Fruit fly (Drosophila melanogaster) whole organism, prepupa: ENCODE data around the gene Tpc1.

ENCODE experiments used
- Blimp-1 ChIP-seq: fragments of 200-800 bp; sonication (Bioruptor generic); optimal IDR thresholded peaks from 3 replicates; lab custom pipeline; 2017; ENCODE audit warnings: missing biosample characterization, missing genetic modification characterization, mild to moderate bottlenecking, moderate library complexity, missing genetic modification reagents
- CG10631 ChIP-seq: fragments of 200-800 bp; sonication (Bioruptor generic); optimal IDR thresholded peaks from 2 replicates; lab custom pipeline; 2016; ENCODE audit warnings: missing biosample characterization, missing genetic modification characterization
- CG10669 ChIP-seq: fragments of 200-800 bp; sonication (Bioruptor generic); optimal IDR thresholded peaks from 3 replicates; lab custom pipeline; 2018; ENCODE audit warnings: missing biosample characterization, mild to moderate bottlenecking, missing genetic modification characterization, moderate library complexity
- CG11294 ChIP-seq: fragments of 200-800 bp; sonication (Bioruptor generic); IDR thresholded peaks from 2 replicates; pipeline ENCODE4 v1.3.6; 2022; ENCODE audit warnings: missing biosample characterization, missing genetic modification characterization
- CG11762 ChIP-seq: fragments of 200-800 bp; sonication (Bioruptor generic); optimal IDR thresholded peaks from 3 replicates; lab custom pipeline; 2016; ENCODE audit warnings: missing biosample characterization, missing genetic modification characterization; ENCODE audit not compliant: insufficient read depth
- CG11902 ChIP-seq: fragments of 200-800 bp; sonication (Bioruptor generic); optimal IDR thresholded peaks from 3 replicates; lab custom pipeline; 2016; ENCODE audit warnings: missing biosample characterization, missing genetic modification characterization
- CG15336 ChIP-seq: fragments of 200-800 bp; sonication (Bioruptor generic); IDR thresholded peaks from 2 replicates; pipeline ENCODE4 v1.3.6; 2022; ENCODE audit warnings: missing biosample characterization, missing genetic modification characterization
- CG3032 ChIP-seq: fragments of 200-800 bp; optimal IDR thresholded peaks from 2 replicates; lab custom pipeline; 2019; ENCODE audit warnings: missing biosample characterization, mild to moderate bottlenecking, missing genetic modification characterization, moderate library complexity
- CG31627 ChIP-seq: fragments of 200-800 bp; sonication (Bioruptor generic); optimal IDR thresholded peaks from 3 replicates; lab custom pipeline; 2016; ENCODE audit warnings: missing biosample characterization, missing genetic modification characterization
- CG32006 ChIP-seq: fragments of 200-800 bp; sonication (Bioruptor generic); optimal IDR thresholded peaks from 3 replicates; lab custom pipeline; 2017; ENCODE audit warnings: missing biosample characterization, mild to moderate bottlenecking, missing genetic modification characterization
- CG3919 ChIP-seq: fragments of 200-800 bp; sonication (Bioruptor generic); optimal IDR thresholded peaks from 3 replicates; lab custom pipeline; 2016; ENCODE audit warnings: missing biosample characterization, missing genetic modification characterization
- CG6163 ChIP-seq: fragments of 200-800 bp; sonication (Bioruptor generic); IDR thresholded peaks from 3 replicates; pipeline ENCODE4 v1.3.6; 2022; ENCODE audit warnings: missing biosample characterization, missing genetic modification characterization
- CG6808 ChIP-seq: fragments of 200-800 bp; sonication (Bioruptor generic); optimal IDR thresholded peaks from 3 replicates; lab custom pipeline; 2017; ENCODE audit warnings: missing biosample characterization, missing genetic modification characterization, mild to moderate bottlenecking, moderate library complexity, missing genetic modification reagents
- CG7368 ChIP-seq: fragments of 200-800 bp; sonication (Bioruptor generic); optimal IDR thresholded peaks from 3 replicates; lab custom pipeline; 2016; ENCODE audit warnings: missing biosample characterization, missing genetic modification characterization
- CG8319 ChIP-seq: fragments of 200-800 bp; sonication (Bioruptor generic); optimal IDR thresholded peaks from 3 replicates; lab custom pipeline; 2016; ENCODE audit warnings: missing biosample characterization, missing genetic modification characterization
- CG9139 ChIP-seq: fragments of 200-800 bp; sonication (Bioruptor generic); optimal IDR thresholded peaks from 3 replicates; lab custom pipeline; 2017; ENCODE audit warnings: missing biosample characterization, mild to moderate bottlenecking, missing genetic modification characterization
- Eip78C ChIP-seq: fragments of 200-800 bp; sonication (Bioruptor generic); peaks from one replicate; lab custom pipeline; 2016; ENCODE audit warnings: missing biosample characterization, missing genetic modification characterization
- Eip93F ChIP-seq: fragments of 200-800 bp; sonication (Bioruptor generic); optimal IDR thresholded peaks from 2 replicates; lab custom pipeline; 2016; ENCODE audit warnings: missing biosample characterization, mild to moderate bottlenecking, missing genetic modification characterization
- Ets21C ChIP-seq: fragments of 200-800 bp; sonication (Bioruptor generic); optimal IDR thresholded peaks from 3 replicates; lab custom pipeline; 2016; ENCODE audit warnings: missing biosample characterization, missing genetic modification characterization
- Ets96B ChIP-seq: fragments of 200-800 bp; optimal IDR thresholded peaks from 2 replicates; lab custom pipeline; 2019; ENCODE audit warnings: missing biosample characterization, mild to moderate bottlenecking, missing genetic modification characterization, moderate library complexity
- Gug ChIP-seq: fragments of 200-800 bp; sonication (Bioruptor generic); IDR thresholded peaks from 2 replicates; pipeline ENCODE4 v1.3.6; 2022; ENCODE audit warnings: missing biosample characterization, missing genetic modification characterization
- Hr38 ChIP-seq: sonication (Bioruptor generic); optimal IDR thresholded peaks from 2 replicates; lab custom pipeline; 2016; ENCODE audit warnings: missing biosample characterization, missing genetic modification characterization
- Hr39 ChIP-seq: fragments of 200-800 bp; sonication (Bioruptor generic); optimal IDR thresholded peaks from 2 replicates; lab custom pipeline; 2016; ENCODE audit warnings: missing biosample characterization, missing genetic modification characterization
- Hr4 ChIP-seq: fragments of 200-800 bp; sonication (Bioruptor generic); optimal IDR thresholded peaks from 3 replicates; lab custom pipeline; 2016; ENCODE audit warnings: missing biosample characterization, missing genetic modification characterization
- Lpt ChIP-seq: fragments of 200-800 bp; sonication (Bioruptor generic); optimal IDR thresholded peaks from 3 replicates; lab custom pipeline; 2016; ENCODE audit warnings: missing biosample characterization, missing genetic modification characterization
- Met ChIP-seq: fragments of 200-800 bp; sonication (Bioruptor generic); optimal IDR thresholded peaks from 3 replicates; lab custom pipeline; 2016; ENCODE audit warnings: missing biosample characterization, missing genetic modification characterization
- OdsH ChIP-seq: fragments of 200-800 bp; sonication (Bioruptor generic); optimal IDR thresholded peaks from 3 replicates; lab custom pipeline; 2016; ENCODE audit warnings: missing biosample characterization, missing genetic modification characterization
- Sox102F ChIP-seq: fragments of 200-800 bp; sonication (Bioruptor generic); optimal IDR thresholded peaks from 2 replicates; lab custom pipeline; 2016; ENCODE audit warnings: missing biosample characterization, mild to moderate bottlenecking, missing genetic modification characterization
- Sox14 ChIP-seq: fragments of 200-800 bp; sonication (Bioruptor generic); optimal IDR thresholded peaks from 3 replicates; lab custom pipeline; 2016; ENCODE audit warnings: missing biosample characterization, missing genetic modification characterization
- achi ChIP-seq: fragments of 200-800 bp; sonication (Bioruptor generic); optimal IDR thresholded peaks from 3 replicates; lab custom pipeline; 2016; ENCODE audit warnings: missing biosample characterization, missing genetic modification characterization
- acj6 ChIP-seq: fragments of 200-800 bp; sonication (Bioruptor generic); optimal IDR thresholded peaks from 3 replicates; lab custom pipeline; 2016; ENCODE audit warnings: missing biosample characterization, missing genetic modification characterization
- dac ChIP-seq: fragments of 200-800 bp; sonication (Bioruptor generic); optimal IDR thresholded peaks from 2 replicates; lab custom pipeline; 2017; ENCODE audit warnings: missing biosample characterization, mild to moderate bottlenecking, missing genetic modification characterization
- dsx ChIP-seq: fragments of 200-800 bp; optimal IDR thresholded peaks from 3 replicates; lab custom pipeline; 2019; ENCODE audit warnings: missing biosample characterization, mild to moderate bottlenecking, missing genetic modification characterization, moderate library complexity; ENCODE audit not compliant: poor library complexity, severe bottlenecking
- eg ChIP-seq: fragments of 200-800 bp; sonication (Bioruptor generic); IDR thresholded peaks from 3 replicates; pipeline ENCODE4 v1.3.6; 2022; ENCODE audit warnings: missing biosample characterization, missing genetic modification characterization
- esn ChIP-seq: fragments of 200-800 bp; sonication (Bioruptor generic); optimal IDR thresholded peaks from 2 replicates; lab custom pipeline; 2016; ENCODE audit warnings: missing biosample characterization, mild to moderate bottlenecking, missing genetic modification characterization, moderate library complexity
- fkh ChIP-seq: fragments of 200-800 bp; sonication (Bioruptor generic); optimal IDR thresholded peaks from 3 replicates; lab custom pipeline; 2017; ENCODE audit warnings: missing biosample characterization, mild to moderate bottlenecking, missing genetic modification characterization, moderate library complexity
- lz ChIP-seq: fragments of 200-800 bp; sonication (Bioruptor generic); optimal IDR thresholded peaks from 3 replicates; lab custom pipeline; 2016; ENCODE audit warnings: missing biosample characterization, missing genetic modification characterization
- net ChIP-seq: fragments of 200-800 bp; sonication (Bioruptor generic); optimal IDR thresholded peaks from 3 replicates; lab custom pipeline; 2016; ENCODE audit warnings: missing biosample characterization, missing genetic modification characterization
- topi ChIP-seq: fragments of 200-800 bp; sonication (Bioruptor generic); optimal IDR thresholded peaks from 3 replicates; lab custom pipeline; 2016; ENCODE audit warnings: missing biosample characterization, missing genetic modification characterization
- vri ChIP-seq: fragments of 200-800 bp; sonication (Bioruptor generic); optimal IDR thresholded peaks from 3 replicates; lab custom pipeline; 2016; ENCODE audit warnings: missing biosample characterization, mild to moderate bottlenecking, missing genetic modification characterization

Tpc1 gene

dm6 chr3R:10863956-10864355 is 18.0 kb downstream of the Tpc1 start:
- TF ChIP-seq CG31627 (GFP tag; lab: Kevin White, UChicago): no peak
- TF ChIP-seq CG9139: no peak
- TF ChIP-seq Hr39 (GFP tag; lab: Kevin White, UChicago): no peak
- TF ChIP-seq Blimp-1 (GFP tag; lab: Kevin White, UChicago): no peak
- no peak for TF ChIP-seq Sox102F (GFP tag; lab: Kevin White, UChicago)
- TF ChIP-seq OdsH (GFP tag; lab: Kevin White, UChicago): no peak
- TF ChIP-seq CG15336 (GFP tag; lab: Robert Waterston, UW): no peak
- TF ChIP-seq acj6: no peak
- no peak for TF ChIP-seq Eip93F (GFP tag; lab: Kevin White, UChicago)
- no peak for TF ChIP-seq Ets96B (tag; lab: Kevin White, UChicago)
- TF ChIP-seq CG6808: no peak
- TF ChIP-seq CG8319 (GFP tag; lab: Kevin White, UChicago): no peak
- TF ChIP-seq vri (GFP tag; lab: Kevin White, UChicago): no peak
- TF ChIP-seq CG10631 (GFP tag; lab: Kevin White, UChicago): no peak
- no peak for TF ChIP-seq Hr38
- TF ChIP-seq Ets21C (GFP tag; lab: Kevin White, UChicago): no peak

DNA sequence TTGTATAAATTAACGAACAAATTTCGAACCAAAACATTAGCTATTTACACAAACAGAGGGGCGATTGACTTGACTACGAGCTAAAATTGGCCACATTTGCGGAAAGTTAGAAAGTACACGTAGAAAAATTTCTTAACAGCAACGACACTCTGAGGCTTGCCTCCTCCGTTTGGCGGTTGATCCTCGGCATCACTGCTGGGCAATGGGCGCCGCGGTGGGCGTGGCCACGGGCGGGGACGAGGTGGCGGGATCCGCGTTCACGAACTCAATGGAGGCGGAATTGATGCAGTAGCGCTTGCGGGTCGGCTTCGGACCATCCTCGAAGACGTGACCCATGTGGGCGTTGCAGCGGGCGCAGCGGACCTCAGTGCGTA is 18.6 kb downstream of the Tpc1 start:
- TF ChIP-seq Hr39 (GFP tag; lab: Kevin White, UChicago): peak; percentile 11
- TF ChIP-seq CG7368 (GFP tag; lab: Kevin White, UChicago): no peak
- TF ChIP-seq Eip78C (GFP tag; lab: Kevin White, UChicago): peak; percentile 36
- TF ChIP-seq CG32006 (GFP tag; lab: Kevin White, UChicago): peak; percentile 47
- TF ChIP-seq CG11762 (GFP tag; lab: Kevin White, UChicago): no peak
- peak; percentile 27 for TF ChIP-seq Hr4

DNA sequence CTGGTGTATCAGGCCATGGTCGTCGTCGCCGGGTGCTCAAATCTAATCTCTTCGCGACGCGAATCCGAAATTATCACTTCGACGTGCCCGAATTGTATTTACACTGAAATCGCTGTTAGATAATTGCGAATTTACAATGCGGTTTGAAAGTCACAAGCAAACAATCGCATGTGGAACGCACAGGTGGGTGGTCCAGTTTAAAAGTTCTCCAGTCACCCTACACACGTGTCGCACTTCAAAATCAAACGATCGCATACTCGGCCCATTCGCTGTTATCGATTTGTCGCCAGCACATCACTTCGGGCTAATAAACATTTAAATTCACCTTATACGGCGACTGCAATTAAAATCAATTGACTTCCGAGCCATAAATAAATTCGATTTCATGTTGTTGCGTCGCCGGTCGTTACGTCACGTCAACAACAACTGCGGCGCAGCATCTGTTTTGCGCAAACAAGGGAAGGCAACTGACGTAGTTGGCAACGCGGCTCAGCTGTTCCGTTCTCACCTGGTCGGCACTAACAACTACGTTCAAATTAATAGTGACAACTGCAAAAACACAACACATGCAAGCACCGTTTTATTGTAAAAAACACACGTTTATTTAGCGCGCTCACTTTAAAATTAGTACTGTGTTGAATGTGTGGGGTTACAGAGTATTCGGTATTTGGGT is 19.1 kb downstream of the Tpc1 start, which contains the start of gene CG6574:
Gene CG6574 (minus strand): TSS at position 216 of the 673 bp plus-strand sequence.
- TF ChIP-seq CG31627 (GFP tag; lab: Kevin White, UChicago) (peak; percentile 20), Gug (GFP tag; lab: Robert Waterston, UW) (no peak), CG8319 (GFP tag; lab: Kevin White, UChicago) (no peak), topi (GFP tag; lab: Kevin White, UChicago) (peak; percentile 7), CG11762 (GFP tag; lab: Kevin White, UChicago) (peak; percentile 20), OdsH (GFP tag; lab: Kevin White, UChicago) (no peak), CG10669 (GFP tag; lab: Kevin White, UChicago) (no peak), esn (peak; percentile 43), Hr4 (no peak), dac (GFP tag; lab: Kevin White, UChicago) (no peak), dsx (GFP tag; lab: Kevin White, UChicago) (no peak), CG11902 (GFP tag; lab: Kevin White, UChicago) (no peak), acj6 (no peak), CG15336 (GFP tag; lab: Robert Waterston, UW) (no peak), CG11294 (no peak), net (peak; percentile 3), eg (GFP tag; lab: Robert Waterston, UW) (peak; percentile 61; the same call in 1 of the 3 replicates), Blimp-1 (GFP tag; lab: Kevin White, UChicago) (no peak), Hr38 (no peak), CG6163 (GFP tag; lab: Robert Waterston, UW) (peak; percentile 32; the same call in 2 of the 3 replicates), achi (GFP tag; lab: Kevin White, UChicago) (peak; percentile 20), Eip78C (GFP tag; lab: Kevin White, UChicago) (peak; percentile 74), CG6808 (no peak), Eip93F (GFP tag; lab: Kevin White, UChicago) (no peak), CG3032 (tag; lab: Kevin White, UChicago) (no peak), Sox14 (GFP tag; lab: Kevin White, UChicago) (peak; percentile 7), fkh (GFP tag; lab: Kevin White, UChicago) (peak; percentile 77), CG7368 (GFP tag; lab: Kevin White, UChicago) (peak; percentile 30), Met (GFP tag; lab: Kevin White, UChicago) (no peak), vri (GFP tag; lab: Kevin White, UChicago) (peak; percentile 79), Lpt (GFP tag; lab: Kevin White, UChicago) (no peak), CG3919 (GFP tag; lab: Kevin White, UChicago) (no peak), lz (peak; percentile 18)
- TF ChIP-seq, all 60 proteins: peak for 14
